Worm (Caenorhabditis elegans) whole organism, late embryonic: Measurements from ENCODE around the gene twk-7.
A peak's percentile ranks its signal among the peaks of the same experiment; 100 is the strongest.

Source experiments
- F13H6.1 ChIP-seq: sonication (generic microtip); optimal IDR thresholded peaks from 2 replicates; lab custom pipeline; 2016; ENCODE audit warnings: missing genetic modification characterization, missing compliant biosample characterization
- ama-1 ChIP-seq: fragments of 150-350 bp; optimal IDR thresholded peaks from 2 replicates; lab custom pipeline; 2014
- ceh-34 ChIP-seq: sonication (generic microtip); optimal IDR thresholded peaks from 2 replicates; lab custom pipeline; 2016; ENCODE audit warnings: mild to moderate bottlenecking, missing genetic modification characterization, missing compliant biosample characterization
- ceh-6 ChIP-seq: fragments of 200-800 bp; sonication (Bioruptor generic); optimal IDR thresholded peaks from 2 replicates; lab custom pipeline; 2018; ENCODE audit warnings: mild to moderate bottlenecking, missing genetic modification characterization, missing compliant biosample characterization
- ceh-9 ChIP-seq: sonication (generic microtip); optimal IDR thresholded peaks from 2 replicates; lab custom pipeline; 2016; ENCODE audit warnings: mild to moderate bottlenecking, missing genetic modification characterization, inconsistent platforms, missing compliant biosample characterization
- fkh-10 ChIP-seq: fragments of 150-350 bp; optimal IDR thresholded peaks from 2 replicates; lab custom pipeline; 2014; ENCODE audit warnings: missing biosample characterization, missing genetic modification reagents, missing genetic modification characterization
- hlh-13 ChIP-seq: fragments of 200-800 bp; sonication (Bioruptor generic); optimal IDR thresholded peaks from 2 replicates; lab custom pipeline; 2018; ENCODE audit warnings: mild to moderate bottlenecking, missing genetic modification characterization, missing compliant biosample characterization
- hlh-6 ChIP-seq: sonication (generic microtip); optimal IDR thresholded peaks from 2 replicates; lab custom pipeline; 2016; ENCODE audit warnings: missing genotype, missing genetic modification characterization, missing compliant biosample characterization
- nfya-1 ChIP-seq: sonication (generic microtip); optimal IDR thresholded peaks from 2 replicates; lab custom pipeline; 2017; ENCODE audit warnings: missing genetic modification characterization, mild to moderate bottlenecking, missing compliant biosample characterization, antibody characterized with exemption, moderate library complexity
- nhr-11 ChIP-seq: fragments of 150-350 bp; optimal IDR thresholded peaks from 2 replicates; lab custom pipeline; 2014; ENCODE audit warnings: missing biosample characterization, missing genetic modification characterization
- pha-4 ChIP-seq: fragments of 150-350 bp; optimal IDR thresholded peaks from 2 replicates; lab custom pipeline; 2018; ENCODE audit warnings: missing biosample characterization, missing genetic modification reagents, missing genetic modification characterization
- sox-4 ChIP-seq: sonication (generic microtip); optimal IDR thresholded peaks from 2 replicates; lab custom pipeline; 2017; ENCODE audit warnings: mild to moderate bottlenecking, missing genetic modification characterization, inconsistent platforms, missing compliant biosample characterization
- tbx-2 ChIP-seq: sonication (generic microtip); optimal IDR thresholded peaks from 2 replicates; lab custom pipeline; 2016; ENCODE audit warnings: missing genetic modification characterization, missing compliant biosample characterization

DNA sequence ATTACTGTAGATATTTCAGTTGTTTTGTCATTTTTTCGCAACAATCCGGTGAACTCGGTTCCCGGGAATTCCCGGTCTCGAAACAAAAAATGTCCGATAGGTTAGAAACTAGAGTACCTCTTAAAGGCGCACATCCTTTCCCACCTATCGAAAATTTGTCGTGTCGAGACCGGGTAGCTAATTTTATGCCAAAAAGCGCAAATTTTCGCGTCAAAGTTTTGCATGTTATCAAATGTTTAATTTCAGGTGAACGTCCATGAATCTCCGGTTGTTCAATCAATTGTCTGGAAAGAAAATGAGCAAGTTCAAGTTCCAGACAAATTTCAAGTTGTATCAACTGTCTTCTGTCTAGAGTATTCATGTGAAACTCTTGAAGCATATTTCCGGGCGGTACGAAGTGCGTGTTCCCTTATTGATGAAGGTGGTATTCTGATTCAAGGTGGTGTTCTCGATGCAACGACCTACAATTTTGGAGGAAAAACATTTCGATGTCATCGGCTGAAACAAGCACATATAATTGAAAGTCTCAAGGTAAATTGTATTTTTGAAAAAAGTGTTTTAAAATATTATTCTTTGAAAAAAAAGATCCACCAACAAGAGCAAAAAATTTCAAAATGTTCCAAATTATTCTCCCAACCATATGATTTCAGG, 42.2 kb upstream of the twk-7 start:
- TF ChIP-seq hlh-6 (tag; lab: Kevin White, UChicago) (no peak), ceh-6 (no peak), sox-4 (tag; lab: Kevin White, UChicago) (no peak), ama-1 (lab: Kevin White, UChicago) (peak; percentile 10), pha-4 (no peak), nfya-1 (tag; lab: Kevin White, UChicago) (no peak), nhr-11 (tag; lab: Kevin White, UChicago) (no peak), tbx-2 (tag; lab: Kevin White, UChicago) (no peak), F13H6.1 (tag; lab: Kevin White, UChicago) (no peak), hlh-13 (GFP tag; lab: Kevin White, UChicago) (no peak), ceh-9 (tag; lab: Kevin White, UChicago) (no peak), fkh-10 (no peak), ceh-34 (tag; lab: Kevin White, UChicago) (no peak)
